In genomic region chrV:11913283-11913682, ce11 we compare ENCODE assay signal across 2 worm cellular contexts.
A peak's percentile ranks its signal among the peaks of the same experiment; 100 is the strongest.
TF ChIP-seq lines count a peak whose summit lies in the region.

No protein-coding gene starts in this region.

TF ChIP-seq in whole organism, L1 larva, 84 proteins besides CTCF, POLR2A, EP300 and RAD21:
- no peak for TF ChIP-seq nhr-237 (tag; optimal IDR thresholded peaks at IDR 0.05; lab: Kevin White, UChicago)
- no peak for TF ChIP-seq nhr-11 (tag; optimal IDR thresholded peaks at IDR 0.05; lab: Kevin White, UChicago)
- no peak for TF ChIP-seq nhr-76 (tag; optimal IDR thresholded peaks at IDR 0.05; lab: Kevin White, UChicago)
- TF ChIP-seq aly-2 (tag; optimal IDR thresholded peaks at IDR 0.05; lab: Kevin White, UChicago) = peak; percentile 48
- no peak for TF ChIP-seq F16B12.6 (tag; optimal IDR thresholded peaks at IDR 0.05; lab: Kevin White, UChicago)
- no peak for TF ChIP-seq efl-1 (optimal IDR thresholded peaks at IDR 0.05; lab: Kevin White, UChicago)
- peak in 1 of 2 experiments; percentile 86 for TF ChIP-seq efl-1 (GFP tag; optimal IDR thresholded peaks at IDR 0.05 in 1 of 2; lab: Kevin White, UChicago)
- TF ChIP-seq skn-1 (tag; optimal IDR thresholded peaks at IDR 0.05; lab: Kevin White, UChicago) = no peak
- no peak for TF ChIP-seq grh-1 (GFP tag; IDR thresholded peaks at IDR 0.05; lab: Robert Waterston, UW)
- TF ChIP-seq mef-2 (tag; optimal IDR thresholded peaks at IDR 0.05; lab: Kevin White, UChicago) = no peak
- TF ChIP-seq unc-86 (tag; optimal IDR thresholded peaks at IDR 0.05; lab: Kevin White, UChicago) = no peak

TF ChIP-seq in whole organism, early embryonic, 17 proteins besides CTCF, POLR2A, EP300 and RAD21:
- TF ChIP-seq scrt-1 (GFP tag; IDR thresholded peaks at IDR 0.05; lab: Robert Waterston, UW) (no peak), sea-1 (GFP tag; conservative IDR thresholded peaks at IDR 0.05; lab: Robert Waterston, UW) (no peak), aly-1 (tag; optimal IDR thresholded peaks at IDR 0.05; lab: Kevin White, UChicago) (peak; percentile 18)
TF ChIP-seq in whole organism, early embryonic: peak in this region for 1.
